Worm (Caenorhabditis elegans) whole organism, midembryonic: Measurements from ENCODE around the gene spp-24.

Source experiments
- T22C8.4 ChIP-seq: fragments of 200-800 bp; sonication (Bioruptor generic); IDR thresholded peaks from 2 replicates; pipeline ENCODE4 v1.3.6; 2022; ENCODE audit warnings: missing genetic modification characterization, missing compliant biosample characterization
- cog-1 ChIP-seq: sonication (generic microtip); optimal IDR thresholded peaks from 2 replicates; lab custom pipeline; 2016; ENCODE audit warnings: missing genetic modification characterization, missing compliant biosample characterization
- flt-1 ChIP-seq: fragments of 200-800 bp; sonication (Bioruptor generic); IDR thresholded peaks from 2 replicates; pipeline ENCODE4 v1.3.6; 2022; ENCODE audit warnings: missing genetic modification characterization, missing compliant biosample characterization
- med-1 ChIP-seq: sonication (generic microtip); optimal IDR thresholded peaks from 2 replicates; lab custom pipeline; 2017; ENCODE audit warnings: missing genetic modification characterization, mild to moderate bottlenecking, missing compliant biosample characterization, antibody characterized with exemption, missing genetic modification reagents; ENCODE audit not compliant: insufficient read depth
- ref-1 ChIP-seq: fragments of 200-800 bp; sonication (Bioruptor generic); conservative IDR thresholded peaks from 2 replicates; pipeline ENCODE4 v1.3.6; 2022; ENCODE audit warnings: missing genetic modification reagents, missing genetic modification characterization, missing compliant biosample characterization
- tab-1 ChIP-seq: fragments of 200-800 bp; sonication (Bioruptor generic); IDR thresholded peaks from 2 replicates; pipeline ENCODE4 v1.3.6; 2022; ENCODE audit warnings: missing genetic modification characterization, missing compliant biosample characterization
- ztf-23 ChIP-seq: fragments of 200-800 bp; sonication (Bioruptor generic); IDR thresholded peaks from 2 replicates; pipeline ENCODE4 v1.3.6; 2022; ENCODE audit warnings: missing genetic modification reagents, missing genetic modification characterization, missing compliant biosample characterization
- ztf-29 ChIP-seq: fragments of 200-800 bp; sonication (Bioruptor generic); IDR thresholded peaks from 2 replicates; pipeline ENCODE4 v1.3.6; 2022; ENCODE audit warnings: missing genetic modification reagents, missing genetic modification characterization, missing compliant biosample characterization

ce11 chrII:23025-23424 is 16.3 kb downstream of the spp-24 start, which contains the start of gene sqt-2:
- TF ChIP-seq med-1 (GFP tag; lab: Kevin White, UChicago), result no peak
- no peak for TF ChIP-seq ztf-29
- TF ChIP-seq T22C8.4 (GFP tag; lab: Robert Waterston, UW), result no peak
- no peak for TF ChIP-seq cog-1 (tag; lab: Kevin White, UChicago)
- TF ChIP-seq tab-1 (GFP tag; lab: Robert Waterston, UW), result no peak
- no peak for TF ChIP-seq ref-1 (GFP tag; lab: Robert Waterston, UW)
- no peak for TF ChIP-seq ztf-23 (GFP tag; lab: Robert Waterston, UW)
- no peak for TF ChIP-seq flt-1 (GFP tag; lab: Robert Waterston, UW)
